Worm (Caenorhabditis elegans) whole organism, midembryonic: ENCODE measurements around the gene nspb-4.

ENCODE experiments used
- T22C8.4 ChIP-seq: fragments of 200-800 bp; sonication (Bioruptor generic); IDR thresholded peaks from 2 replicates; pipeline ENCODE4 v1.3.6; 2022; ENCODE audit warnings: missing genetic modification characterization, missing compliant biosample characterization
- cog-1 ChIP-seq: sonication (generic microtip); optimal IDR thresholded peaks from 2 replicates; lab custom pipeline; 2016; ENCODE audit warnings: missing genetic modification characterization, missing compliant biosample characterization
- flt-1 ChIP-seq: fragments of 200-800 bp; sonication (Bioruptor generic); IDR thresholded peaks from 2 replicates; pipeline ENCODE4 v1.3.6; 2022; ENCODE audit warnings: missing genetic modification characterization, missing compliant biosample characterization
- klf-2 ChIP-seq: fragments of 200-800 bp; sonication (Bioruptor generic); conservative IDR thresholded peaks from 2 replicates; pipeline ENCODE4 v1.3.6; 2022; ENCODE audit warnings: missing genetic modification reagents, missing genetic modification characterization, missing compliant biosample characterization
- med-1 ChIP-seq: sonication (generic microtip); optimal IDR thresholded peaks from 2 replicates; lab custom pipeline; 2017; ENCODE audit warnings: missing genetic modification characterization, mild to moderate bottlenecking, missing compliant biosample characterization, antibody characterized with exemption, missing genetic modification reagents; ENCODE audit not compliant: insufficient read depth
- ref-1 ChIP-seq: fragments of 200-800 bp; sonication (Bioruptor generic); conservative IDR thresholded peaks from 2 replicates; pipeline ENCODE4 v1.3.6; 2022; ENCODE audit warnings: missing genetic modification reagents, missing genetic modification characterization, missing compliant biosample characterization
- tab-1 ChIP-seq: fragments of 200-800 bp; sonication (Bioruptor generic); IDR thresholded peaks from 2 replicates; pipeline ENCODE4 v1.3.6; 2022; ENCODE audit warnings: missing genetic modification characterization, missing compliant biosample characterization
- ztf-23 ChIP-seq: fragments of 200-800 bp; sonication (Bioruptor generic); IDR thresholded peaks from 2 replicates; pipeline ENCODE4 v1.3.6; 2022; ENCODE audit warnings: missing genetic modification reagents, missing genetic modification characterization, missing compliant biosample characterization
- ztf-29 ChIP-seq: fragments of 200-800 bp; sonication (Bioruptor generic); IDR thresholded peaks from 2 replicates; pipeline ENCODE4 v1.3.6; 2022; ENCODE audit warnings: missing genetic modification reagents, missing genetic modification characterization, missing compliant biosample characterization

nspb-4 gene

DNA sequence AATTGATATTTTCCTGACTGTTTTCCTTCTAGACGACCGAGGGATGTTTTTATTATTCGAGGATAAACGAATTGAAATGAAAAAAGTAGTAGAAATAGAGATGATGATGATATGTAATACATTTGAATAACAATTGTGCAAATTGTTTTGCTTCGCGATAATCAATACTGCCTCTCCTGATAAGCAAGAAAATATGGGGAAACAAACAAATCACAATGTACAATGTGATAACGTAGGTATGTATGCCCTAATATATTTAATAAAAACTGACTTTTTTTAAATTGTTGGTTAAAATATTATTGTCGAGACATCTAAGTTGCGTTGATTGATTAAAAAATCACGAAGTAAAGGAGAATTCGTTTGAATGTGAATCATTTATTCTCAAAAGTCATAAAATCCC lies 29.8 kb downstream of the nspb-4 start, which contains the start of gene cest-5.2:
TSS of gene cest-5.2 (minus strand) at position 128 of the 400 bp plus-strand sequence.
- TF ChIP-seq flt-1 (GFP tag; lab: Robert Waterston, UW) (no peak), med-1 (GFP tag; lab: Kevin White, UChicago) (no peak), klf-2 (GFP tag; lab: Robert Waterston, UW) (no peak), T22C8.4 (GFP tag; lab: Robert Waterston, UW) (no peak), ztf-23 (no peak), cog-1 (tag; lab: Kevin White, UChicago) (no peak), tab-1 (no peak), ztf-29 (GFP tag; lab: Robert Waterston, UW) (no peak), ref-1 (GFP tag; lab: Robert Waterston, UW) (no peak)

DNA sequence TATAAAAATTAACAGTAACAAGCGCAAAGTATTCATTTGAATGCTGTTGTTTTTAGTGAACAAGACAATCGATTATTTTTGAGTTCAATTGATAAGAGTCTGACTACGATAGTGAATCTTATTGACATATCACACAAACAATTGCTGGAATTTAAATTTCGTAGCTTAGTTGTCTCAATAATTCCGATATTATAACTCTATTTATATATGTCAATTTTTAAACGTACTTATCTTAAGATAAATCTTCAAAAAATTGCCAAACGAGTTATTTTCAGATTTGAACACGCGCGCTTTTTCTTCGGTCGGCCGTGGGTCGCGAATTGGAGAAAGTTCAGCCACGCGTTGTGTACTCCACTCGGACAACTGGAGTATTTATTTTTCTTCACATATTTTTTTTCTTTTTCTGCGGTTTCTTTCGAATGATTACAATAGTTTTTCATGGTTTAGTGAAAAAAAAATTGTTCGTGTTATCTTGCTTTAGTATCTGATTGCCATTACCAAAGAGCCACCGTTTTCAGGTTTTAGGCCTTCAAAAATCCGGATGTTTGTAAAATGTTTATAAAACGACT lies 33.8 kb downstream of the nspb-4 start, which contains the start of the genes cest-5.1 and C01B10.9:
TSS of gene cest-5.1 (minus strand) at position 51 of the 569 bp plus-strand sequence.
TSS of gene C01B10.9 (plus strand) at position 519 of the 569 bp plus-strand sequence.
- TF ChIP-seq cog-1 (tag; lab: Kevin White, UChicago) (peak; percentile 9), flt-1 (GFP tag; lab: Robert Waterston, UW) (no peak; the same call in 1 of the 2 replicates), T22C8.4 (GFP tag; lab: Robert Waterston, UW) (0 out of 2 replicates have a peak, but pooled peaks have one; percentile 27), ref-1 (GFP tag; lab: Robert Waterston, UW) (no peak), ztf-23 (no peak), klf-2 (GFP tag; lab: Robert Waterston, UW) (no peak)

DNA sequence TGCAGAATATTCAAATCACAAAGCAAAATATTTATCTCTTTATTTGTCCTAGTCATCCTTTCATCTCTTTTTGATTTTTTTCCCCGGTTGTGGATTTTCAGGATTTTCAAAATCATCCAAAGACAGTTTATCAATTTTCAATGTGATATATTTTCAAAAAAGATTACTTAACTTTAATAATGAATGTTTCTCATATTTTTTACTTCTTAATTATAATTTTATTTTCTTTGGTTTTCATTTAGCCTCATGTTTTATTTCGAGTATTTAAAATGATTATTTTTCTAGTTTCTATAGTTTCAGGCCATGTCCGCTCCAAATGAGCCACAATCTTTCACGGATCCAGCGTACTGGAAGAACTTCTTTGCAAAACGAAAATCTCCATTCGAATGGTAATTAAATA lies 36.8 kb downstream of the nspb-4 start, which contains the start of gene metl-13:
TSS of gene metl-13 (plus strand) at position 301 of the 400 bp plus-strand sequence.
- no peak for TF ChIP-seq med-1 (GFP tag; lab: Kevin White, UChicago)
- no peak for TF ChIP-seq tab-1
- TF ChIP-seq flt-1 (GFP tag; lab: Robert Waterston, UW) = no peak
- TF ChIP-seq T22C8.4 (GFP tag; lab: Robert Waterston, UW) = no peak

DNA sequence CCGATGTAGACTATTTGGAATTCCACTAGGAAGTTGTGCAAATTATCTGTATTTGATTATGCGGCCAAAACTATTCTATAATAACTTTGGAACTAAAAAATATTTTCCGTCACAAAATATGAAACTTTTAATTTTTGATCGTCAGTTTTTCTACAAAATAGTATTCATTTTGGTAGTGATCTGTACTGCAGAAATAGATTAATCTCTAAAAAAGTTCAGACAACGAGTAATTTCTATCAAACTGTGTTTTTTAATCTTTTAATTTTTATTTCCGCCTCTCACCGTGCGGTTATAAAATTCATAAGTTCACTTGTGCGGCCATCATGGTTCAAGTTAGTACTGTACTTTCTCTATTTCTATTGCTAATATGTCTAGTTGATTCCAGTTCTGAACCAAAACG lies 40.2 kb downstream of the nspb-4 start, which contains the start of gene C01B10.7:
TSS of gene C01B10.7 (plus strand) at position 301 of the 400 bp plus-strand sequence.
- TF ChIP-seq flt-1 (GFP tag; lab: Robert Waterston, UW) = no peak
- TF ChIP-seq med-1 (GFP tag; lab: Kevin White, UChicago) = no peak
- TF ChIP-seq ztf-23 = no peak
- no peak for TF ChIP-seq tab-1

DNA sequence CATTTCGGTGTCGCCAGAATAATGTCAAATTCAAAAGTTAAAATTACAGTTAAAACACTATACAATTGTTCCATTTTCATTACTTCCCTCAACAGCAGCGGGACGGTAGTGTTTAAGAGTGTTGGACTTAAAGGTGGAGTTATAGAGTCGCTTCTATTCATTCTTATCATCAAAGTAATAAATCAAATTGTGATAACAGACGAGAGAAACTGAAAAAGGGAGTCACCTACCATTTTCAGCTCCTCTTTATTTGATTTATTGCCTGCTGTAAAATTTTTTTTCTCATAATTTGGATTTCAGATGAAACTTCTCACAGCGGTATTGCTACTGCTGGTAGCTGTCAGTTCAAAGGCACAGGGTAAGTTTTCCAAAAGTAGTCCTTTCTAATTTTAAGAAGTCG lies 41.9 kb downstream of the nspb-4 start, which contains the start of gene C01B10.6:
TSS of gene C01B10.6 (plus strand) at position 301 of the 400 bp plus-strand sequence.
- no peak for TF ChIP-seq ztf-29 (GFP tag; lab: Robert Waterston, UW)

DNA sequence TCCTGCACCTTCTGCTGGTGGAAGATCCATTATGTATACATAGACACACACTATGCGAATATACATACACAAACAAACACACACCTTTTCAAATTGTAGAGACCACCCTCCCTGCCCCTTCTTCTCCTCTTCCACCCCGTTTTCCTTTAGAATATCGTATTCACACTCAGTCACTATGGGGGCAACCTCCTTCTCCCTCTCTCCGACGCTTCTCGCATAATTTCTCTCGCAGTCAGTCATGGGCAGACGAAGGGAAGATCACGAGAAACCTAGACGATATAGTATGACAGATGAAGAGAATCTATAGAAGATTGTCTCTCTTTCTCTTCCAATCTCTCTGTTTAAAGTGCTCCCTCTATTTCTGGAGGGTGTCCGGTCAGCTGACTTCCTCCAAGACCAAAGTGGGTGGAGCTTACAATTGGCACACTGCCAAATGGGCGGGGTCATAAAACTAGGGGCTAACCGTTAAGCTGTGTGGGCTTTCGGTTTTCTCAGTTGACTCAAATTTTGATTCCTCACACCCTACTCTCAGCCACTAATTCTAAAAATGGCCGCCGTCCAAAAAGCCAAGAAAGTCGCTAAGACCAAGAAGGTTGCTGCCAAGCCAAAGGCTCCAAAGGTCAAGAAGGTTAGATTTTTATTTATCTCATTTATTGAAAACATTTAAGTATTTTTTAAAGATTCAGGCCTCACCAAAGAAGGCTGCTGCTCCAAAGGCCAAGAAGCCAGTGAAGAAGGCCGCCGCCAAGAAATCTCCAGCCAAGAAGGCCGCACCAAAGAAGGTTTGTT lies 48.0 kb downstream of the nspb-4 start, which contains the start of gene hil-7:
TSS of gene hil-7 (plus strand) at position 446 of the 789 bp plus-strand sequence.
- TF ChIP-seq T22C8.4 (GFP tag; lab: Robert Waterston, UW) = no peak
- TF ChIP-seq flt-1 (GFP tag; lab: Robert Waterston, UW) = no peak; the same call in 1 of the 2 replicates
- peak; percentile 74 for TF ChIP-seq cog-1 (tag; lab: Kevin White, UChicago)
- no peak for TF ChIP-seq klf-2 (GFP tag; lab: Robert Waterston, UW)
- TF ChIP-seq ztf-29 (GFP tag; lab: Robert Waterston, UW) = peak; percentile 30; the same call in 1 of the 2 replicates
- 0 out of 2 replicates have a peak, but pooled peaks have one; percentile 36 for TF ChIP-seq tab-1
- 0 out of 2 replicates have a peak, but pooled peaks have one; percentile 12 for TF ChIP-seq ref-1 (GFP tag; lab: Robert Waterston, UW)
- peak; percentile 62 for TF ChIP-seq ztf-23
- no peak for TF ChIP-seq med-1 (GFP tag; lab: Kevin White, UChicago)

DNA sequence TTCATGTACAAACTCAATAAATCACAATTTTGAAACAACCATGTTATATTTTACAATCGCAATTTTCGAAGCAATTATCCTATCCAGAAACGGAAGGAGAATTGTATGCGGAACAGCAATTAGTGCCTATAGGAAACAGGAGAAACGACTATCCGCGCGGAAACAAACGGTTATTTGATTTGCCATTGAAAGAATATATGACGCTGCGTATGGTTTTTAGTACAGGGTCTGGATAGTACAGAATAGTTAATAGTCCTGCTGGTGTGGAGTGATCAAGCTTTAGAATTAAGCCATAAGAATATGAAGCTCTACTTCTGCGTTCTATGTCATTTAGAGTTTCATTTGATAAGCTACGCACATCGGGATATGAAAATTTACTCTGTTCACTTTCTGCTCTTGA lies 48.9 kb downstream of the nspb-4 start:
- TF ChIP-seq T22C8.4 (GFP tag; lab: Robert Waterston, UW) (no peak), flt-1 (GFP tag; lab: Robert Waterston, UW) (no peak), med-1 (GFP tag; lab: Kevin White, UChicago) (no peak), tab-1 (no peak), cog-1 (tag; lab: Kevin White, UChicago) (no peak), ztf-29 (GFP tag; lab: Robert Waterston, UW) (no peak), klf-2 (GFP tag; lab: Robert Waterston, UW) (no peak), ref-1 (GFP tag; lab: Robert Waterston, UW) (no peak), ztf-23 (no peak)
